Fruit fly (Drosophila melanogaster): ENCODE results near the gene CG14662.
A peak's percentile ranks its signal among the peaks of the same experiment; 100 is the strongest.

Gene CG14662

dm6 chr3R:4970415-4971140 lies 13.5 kb downstream of the CG14662 start (continued):
- peak; percentile 55 for TF ChIP-seq Sox102F (GFP tag; optimal IDR thresholded peaks at IDR 0.05)
- TF ChIP-seq luna (GFP tag; optimal IDR thresholded peaks at IDR 0.05) = peak; percentile 35
- TF ChIP-seq CG7928 (GFP tag; optimal IDR thresholded peaks at IDR 0.05) = peak; percentile 93
- peak; percentile 4 for TF ChIP-seq en (GFP tag; optimal IDR thresholded peaks at IDR 0.05)
- no peak for TF ChIP-seq sens-2 (GFP tag; IDR thresholded peaks at IDR 0.05)
- no peak for TF ChIP-seq btn (GFP tag; optimal IDR thresholded peaks at IDR 0.05)
- TF ChIP-seq CG12659 (GFP tag; optimal IDR thresholded peaks at IDR 0.05) = peak; percentile 19
- TF ChIP-seq zen (tag; optimal IDR thresholded peaks at IDR 0.05) = peak; percentile 43
- TF ChIP-seq unpg (GFP tag; optimal IDR thresholded peaks at IDR 0.05) = peak; percentile 27
- peak; percentile 61 for TF ChIP-seq CG13624 (GFP tag; optimal IDR thresholded peaks at IDR 0.05)
- no peak for TF ChIP-seq mirr (GFP tag; optimal IDR thresholded peaks at IDR 0.05)
- peak; percentile 97 for TF ChIP-seq pita (GFP tag; optimal IDR thresholded peaks at IDR 0.05)
- peak; percentile 55 for TF ChIP-seq CG7839 (tag; optimal IDR thresholded peaks at IDR 0.05)
- TF ChIP-seq CG15601 (tag; optimal IDR thresholded peaks at IDR 0.05) = peak; percentile 34
- no peak for TF ChIP-seq CG15011 (GFP tag; optimal IDR thresholded peaks at IDR 0.05)
- no peak for TF ChIP-seq sqz (GFP tag; optimal IDR thresholded peaks at IDR 0.05)
- TF ChIP-seq CG15514 (GFP tag; optimal IDR thresholded peaks at IDR 0.05) = peak; percentile 55
- TF ChIP-seq Bteb2 (GFP tag; optimal IDR thresholded peaks at IDR 0.05) = no peak
- TF ChIP-seq CG11085 (GFP tag; IDR thresholded peaks at IDR 0.05) = peak; percentile 32
- TF ChIP-seq lab (GFP tag; optimal IDR thresholded peaks at IDR 0.05) = no peak
- peak; percentile 36 for TF ChIP-seq slou (GFP tag; optimal IDR thresholded peaks at IDR 0.05)

- TF ChIP-seq trem (tag; optimal IDR thresholded peaks at IDR 0.05) (peak; percentile 39), CG10565 (GFP tag; optimal IDR thresholded peaks at IDR 0.05) (no peak), ci (GFP tag; IDR thresholded peaks at IDR 0.05) (0 out of 3 replicates have a peak, but pooled peaks have one; percentile 12), dmrt99B (tag; optimal IDR thresholded peaks at IDR 0.05) (no peak), zen (tag; optimal IDR thresholded peaks at IDR 0.05) (no peak), croc (GFP tag; conservative IDR thresholded peaks at IDR 0.05) (no peak), dmrt11E (tag; optimal IDR thresholded peaks at IDR 0.05) (peak; percentile 21), dimm (GFP tag; IDR thresholded peaks at IDR 0.05) (no peak), stwl (tag; optimal IDR thresholded peaks at IDR 0.05) (peak; percentile 30), CG17612 (GFP tag; IDR thresholded peaks at IDR 0.05) (no peak), Gug (GFP tag; IDR thresholded peaks at IDR 0.05) (no peak), Scr (GFP tag; IDR thresholded peaks at IDR 0.05; ENCODE audit: partially characterized antibody) (no peak), CG10366 (GFP tag; IDR thresholded peaks at IDR 0.05) (no peak), grn (GFP tag; optimal IDR thresholded peaks at IDR 0.05) (no peak), Mrtf (GFP tag; IDR thresholded peaks at IDR 0.05) (no peak), fu2 (GFP tag; optimal IDR thresholded peaks at IDR 0.05) (no peak), CG7786 (GFP tag; optimal IDR thresholded peaks at IDR 0.05) (no peak), fd96Cb (tag; optimal IDR thresholded peaks at IDR 0.05) (no peak), otp (GFP tag; IDR thresholded peaks at IDR 0.05) (no peak), ase (GFP tag; IDR thresholded peaks at IDR 0.05) (no peak), CG10654 (GFP tag; optimal IDR thresholded peaks at IDR 0.05) (no peak), Hr78 (GFP tag; optimal IDR thresholded peaks at IDR 0.05) (no peak), Dip2 (GFP tag; IDR thresholded peaks at IDR 0.05) (peak; percentile 87), CG3847 (GFP tag; IDR thresholded peaks at IDR 0.05) (no peak), zen2 (GFP tag; IDR thresholded peaks at IDR 0.05; ENCODE audit: partially characterized antibody) (no peak), CG17829 (tag; optimal IDR thresholded peaks at IDR 0.05) (no peak), CG14965 (GFP tag; optimal IDR thresholded peaks at IDR 0.05; ENCODE audit: borderline replicate concordance) (no peak), gsb (GFP tag; IDR thresholded peaks at IDR 0.05) (no peak), CTCF (GFP tag; optimal IDR thresholded peaks at IDR 0.05) (peak; percentile 92), pita (GFP tag; optimal IDR thresholded peaks at IDR 0.05) (peak; percentile 63)
These were observed 14.7 kb downstream of the CG14662 start for dm6 chr3R:4969199-4969778.
